Fruit fly (Drosophila melanogaster): ENCODE results near the gene CG33986.

- TF ChIP-seq usp (GFP tag; optimal IDR thresholded peaks at IDR 0.05) = no peak
- TF ChIP-seq EcR (GFP tag; optimal IDR thresholded peaks at IDR 0.05) = no peak
- no peak for TF ChIP-seq psq (optimal IDR thresholded peaks at IDR 0.05)
- TF ChIP-seq CG8478 (optimal IDR thresholded peaks at IDR 0.05) = no peak
- TF ChIP-seq Dll (optimal IDR thresholded peaks at IDR 0.05) = no peak
Observed at dm6 chr3L:15568748-15569147, 43.7 kb upstream of the CG33986 start.

All from whole organism.